Fruit fly (Drosophila melanogaster): ENCODE results near the gene CG6813.

dm6 chr3R:11669017-11669953, 42.8 kb upstream of the CG6813 start:
- TF ChIP-seq cyc (GFP tag; optimal IDR thresholded peaks at IDR 0.05) (no peak), Sox102F (GFP tag; optimal IDR thresholded peaks at IDR 0.05) (no peak), Blimp-1 (GFP tag; optimal IDR thresholded peaks at IDR 0.05) (no peak)

Data from whole organism, prepupa.